Worm (Caenorhabditis elegans): Measurements from ENCODE around the gene ztf-9.

- no peak for TF ChIP-seq elt-3 (tag; optimal IDR thresholded peaks at IDR 0.05)
- TF ChIP-seq skn-1 (tag; optimal IDR thresholded peaks at IDR 0.05), result no peak
- no peak for TF ChIP-seq nhr-12 (tag; optimal IDR thresholded peaks at IDR 0.05)
- no peak for TF ChIP-seq egl-27 (tag; optimal IDR thresholded peaks at IDR 0.05)
- TF ChIP-seq snpc-4 (tag; optimal IDR thresholded peaks at IDR 0.05), result no peak
- TF ChIP-seq unc-55 (GFP tag; optimal IDR thresholded peaks at IDR 0.05), result no peak
Observed at ce11 chrV:9661514-9661913, 30.4 kb downstream of the ztf-9 start, which contains the start of gene pitr-4.

Data from whole organism, L2 larva.